Fruit fly (Drosophila melanogaster): ENCODE data around the gene obst-F.
A peak's percentile ranks its signal among the peaks of the same experiment; 100 is the strongest.

The obst-F gene

dm6 chr3L:20240753-20241152 is 39.3 kb upstream of the obst-F start, which contains the start of gene Clc:
Gene Clc, plus strand, starts transcription at chr3L:20241053.
- TF ChIP-seq Pif1A (GFP tag; optimal IDR thresholded peaks at IDR 0.05) (no peak), CG8301 (tag; optimal IDR thresholded peaks at IDR 0.05) (no peak), CG10348 (GFP tag; IDR thresholded peaks at IDR 0.05) (no peak), EcR (GFP tag; optimal IDR thresholded peaks at IDR 0.05) (no peak), CG32121 (GFP tag; IDR thresholded peaks at IDR 0.05) (no peak), CG12605 (GFP tag; IDR thresholded peaks at IDR 0.05) (no peak), CG14655 (GFP tag; optimal IDR thresholded peaks at IDR 0.05) (no peak), Snoo (tag; optimal IDR thresholded peaks at IDR 0.05) (no peak), CG8159 (tag; optimal IDR thresholded peaks at IDR 0.05) (no peak), CG34367 (tag; optimal IDR thresholded peaks at IDR 0.05) (no peak)

dm6 chr3L:20237167-20237566 is 35.7 kb upstream of the obst-F start:
- TF ChIP-seq Pif1A (GFP tag; optimal IDR thresholded peaks at IDR 0.05), result no peak
- TF ChIP-seq CG12605 (GFP tag; IDR thresholded peaks at IDR 0.05), result no peak
- TF ChIP-seq CG10348 (GFP tag; IDR thresholded peaks at IDR 0.05), result no peak
- no peak for TF ChIP-seq CG17806 (tag; optimal IDR thresholded peaks at IDR 0.05)
- TF ChIP-seq CG9948 (tag; optimal IDR thresholded peaks at IDR 0.05), result no peak
- TF ChIP-seq CG14655 (GFP tag; optimal IDR thresholded peaks at IDR 0.05), result no peak
- no peak for TF ChIP-seq EcR (GFP tag; optimal IDR thresholded peaks at IDR 0.05)
- TF ChIP-seq CG34367 (tag; optimal IDR thresholded peaks at IDR 0.05), result no peak
- TF ChIP-seq fd96Ca (GFP tag; IDR thresholded peaks at IDR 0.05), result no peak
- TF ChIP-seq CG4496 (GFP tag; IDR thresholded peaks at IDR 0.05), result no peak
- TF ChIP-seq D1 (tag; optimal IDR thresholded peaks at IDR 0.05), result no peak
- TF ChIP-seq Snoo (tag; optimal IDR thresholded peaks at IDR 0.05), result no peak
- no peak for TF ChIP-seq CG13204 (GFP tag; optimal IDR thresholded peaks at IDR 0.05)
- TF ChIP-seq CG8159 (tag; optimal IDR thresholded peaks at IDR 0.05), result no peak
- TF ChIP-seq CG15710 (tag; optimal IDR thresholded peaks at IDR 0.05), result no peak
- TF ChIP-seq rn (GFP tag; IDR thresholded peaks at IDR 0.05), result no peak
- no peak for TF ChIP-seq CG8301 (tag; optimal IDR thresholded peaks at IDR 0.05)
- no peak for TF ChIP-seq CG32121 (GFP tag; IDR thresholded peaks at IDR 0.05)

- TF ChIP-seq CG8159 (tag; optimal IDR thresholded peaks at IDR 0.05) (no peak), CG17806 (tag; optimal IDR thresholded peaks at IDR 0.05) (no peak), CG8301 (tag; optimal IDR thresholded peaks at IDR 0.05) (no peak), D1 (tag; optimal IDR thresholded peaks at IDR 0.05) (no peak), Pif1B (GFP tag; optimal IDR thresholded peaks at IDR 0.05) (no peak), CG13204 (GFP tag; optimal IDR thresholded peaks at IDR 0.05) (no peak), CG14655 (GFP tag; optimal IDR thresholded peaks at IDR 0.05) (no peak), CG15710 (tag; optimal IDR thresholded peaks at IDR 0.05) (no peak), CG9948 (tag; optimal IDR thresholded peaks at IDR 0.05) (no peak), fd96Ca (GFP tag; IDR thresholded peaks at IDR 0.05) (no peak), CG4496 (GFP tag; IDR thresholded peaks at IDR 0.05) (no peak)
Measured at dm6 chr3L:20231369-20231768, 29.9 kb upstream of the obst-F start, which contains the start of gene CG13813. Gene CG13813, plus strand, starts transcription at chr3L:20231669.

dm6 chr3L:20230178-20230775 is 28.8 kb upstream of the obst-F start:
- TF ChIP-seq CG15710 (tag; optimal IDR thresholded peaks at IDR 0.05) (no peak), EcR (GFP tag; optimal IDR thresholded peaks at IDR 0.05) (peak; percentile 97)

- TF ChIP-seq gl (tag; optimal IDR thresholded peaks at IDR 0.05), result no peak
- no peak for TF ChIP-seq CG10348 (GFP tag; IDR thresholded peaks at IDR 0.05)
- no peak for TF ChIP-seq CG32121 (GFP tag; IDR thresholded peaks at IDR 0.05)
- no peak for TF ChIP-seq CG34367 (tag; optimal IDR thresholded peaks at IDR 0.05)
- TF ChIP-seq Pif1A (GFP tag; optimal IDR thresholded peaks at IDR 0.05), result no peak
- TF ChIP-seq Pif1B (GFP tag; optimal IDR thresholded peaks at IDR 0.05), result no peak
- TF ChIP-seq CG17806 (tag; optimal IDR thresholded peaks at IDR 0.05), result no peak
- no peak for TF ChIP-seq CG8301 (tag; optimal IDR thresholded peaks at IDR 0.05)
- TF ChIP-seq D1 (tag; optimal IDR thresholded peaks at IDR 0.05), result no peak
- TF ChIP-seq CG12605 (GFP tag; IDR thresholded peaks at IDR 0.05), result no peak
- TF ChIP-seq CG8159 (tag; optimal IDR thresholded peaks at IDR 0.05), result no peak
- TF ChIP-seq CG13204 (GFP tag; optimal IDR thresholded peaks at IDR 0.05), result no peak
- no peak for TF ChIP-seq CG4496 (GFP tag; IDR thresholded peaks at IDR 0.05)
- no peak for TF ChIP-seq Snoo (tag; optimal IDR thresholded peaks at IDR 0.05)
- no peak for TF ChIP-seq CG9948 (tag; optimal IDR thresholded peaks at IDR 0.05)
- TF ChIP-seq rn (GFP tag; IDR thresholded peaks at IDR 0.05), result no peak
- no peak for TF ChIP-seq CG15710 (tag; optimal IDR thresholded peaks at IDR 0.05)
- TF ChIP-seq CG14655 (GFP tag; optimal IDR thresholded peaks at IDR 0.05), result no peak
- no peak for TF ChIP-seq Ets98B (GFP tag; IDR thresholded peaks at IDR 0.05)
Measured at dm6 chr3L:20226153-20226552, 24.7 kb upstream of the obst-F start.

- no peak for TF ChIP-seq CG4496 (GFP tag; IDR thresholded peaks at IDR 0.05)
- no peak for TF ChIP-seq CG17806 (tag; optimal IDR thresholded peaks at IDR 0.05)
- TF ChIP-seq CG10348 (GFP tag; IDR thresholded peaks at IDR 0.05), result no peak
- no peak for TF ChIP-seq CG34367 (tag; optimal IDR thresholded peaks at IDR 0.05)
- no peak for TF ChIP-seq CG15710 (tag; optimal IDR thresholded peaks at IDR 0.05)
- TF ChIP-seq gl (tag; optimal IDR thresholded peaks at IDR 0.05), result no peak
- TF ChIP-seq CG8159 (tag; optimal IDR thresholded peaks at IDR 0.05), result no peak
- TF ChIP-seq Snoo (tag; optimal IDR thresholded peaks at IDR 0.05), result no peak
Measured at dm6 chr3L:20223398-20223951, 22.0 kb upstream of the obst-F start, which contains the start of gene CG17147. Gene CG17147, plus strand, starts transcription at chr3L:20223932.
